Fruit fly (Drosophila melanogaster): ENCODE measurements around the gene Rcd2.

DNA sequence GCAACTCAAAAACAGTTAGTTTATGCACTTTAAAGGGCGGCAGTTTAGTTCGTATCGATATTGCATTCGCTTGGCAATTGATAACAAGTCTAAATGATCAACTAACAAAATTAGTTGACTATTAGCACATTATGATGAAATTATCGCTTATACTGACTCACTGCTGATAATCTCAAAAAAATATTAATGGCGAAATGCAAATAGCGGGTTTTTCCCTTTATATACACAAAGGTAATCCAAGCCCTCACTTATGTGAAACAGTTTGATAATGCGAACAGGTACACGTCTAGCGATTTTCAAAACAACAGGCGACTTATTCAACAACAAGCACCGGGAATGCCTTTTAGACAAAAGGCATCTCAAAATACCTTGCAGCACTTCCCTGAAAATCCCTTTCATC is 26.1 kb downstream of the Rcd2 start:
- TF ChIP-seq cnc (optimal IDR thresholded peaks at IDR 0.05) (no peak), pad (GFP tag; optimal IDR thresholded peaks at IDR 0.05) (no peak), CG11617 (GFP tag; optimal IDR thresholded peaks at IDR 0.05) (no peak), Mnt (GFP tag; optimal IDR thresholded peaks at IDR 0.05) (no peak), bab1 (GFP tag; optimal IDR thresholded peaks at IDR 0.05) (no peak), kay (GFP tag; ENCODE audit: borderline replicate concordance) (peak; percentile 90), CG14711 (tag; optimal IDR thresholded peaks at IDR 0.05) (no peak), CG1620 (GFP tag; optimal IDR thresholded peaks at IDR 0.05) (no peak), CG5204 (GFP tag; optimal IDR thresholded peaks at IDR 0.05) (no peak), CG33017 (tag; optimal IDR thresholded peaks at IDR 0.05) (no peak), CG12768 (GFP tag; optimal IDR thresholded peaks at IDR 0.05) (no peak)

Data from whole organism, adult.